Fruit fly (Drosophila melanogaster): ENCODE data around the gene mRpL11.

Gene mRpL11

DNA sequence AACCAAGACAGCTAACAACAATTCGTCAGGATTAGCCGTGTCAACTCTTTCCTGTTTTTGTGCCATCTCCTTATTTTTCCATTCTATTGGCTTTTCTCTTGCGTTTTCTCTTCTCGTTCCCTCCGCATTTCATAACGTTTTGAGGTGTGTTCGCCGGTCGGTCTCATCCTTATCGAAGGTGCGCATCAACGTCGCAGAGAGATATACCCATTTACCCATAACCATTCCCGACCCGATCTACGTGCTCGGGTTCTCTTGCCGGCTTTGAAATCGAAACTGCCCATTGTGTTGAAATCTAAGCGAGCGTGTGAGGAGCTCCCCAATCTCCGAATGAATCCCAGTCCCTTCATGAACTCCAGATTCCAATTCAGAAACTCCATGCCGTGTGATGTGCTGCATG, 28.7 kb upstream of the mRpL11 start:
- no peak for TF ChIP-seq N (GFP tag; optimal IDR thresholded peaks at IDR 0.05)
- no peak for TF ChIP-seq h (GFP tag; optimal IDR thresholded peaks at IDR 0.05)
- no peak for TF ChIP-seq tai (GFP tag; optimal IDR thresholded peaks at IDR 0.05)
- TF ChIP-seq GATAd (GFP tag; optimal IDR thresholded peaks at IDR 0.05): no peak
- no peak for TF ChIP-seq jim (GFP tag; optimal IDR thresholded peaks at IDR 0.05)
- TF ChIP-seq Hnf4 (GFP tag; optimal IDR thresholded peaks at IDR 0.05): no peak

- TF ChIP-seq GATAd (GFP tag; optimal IDR thresholded peaks at IDR 0.05): no peak
- no peak for TF ChIP-seq CrebA (GFP tag; optimal IDR thresholded peaks at IDR 0.05; ENCODE audit: borderline replicate concordance)
- no peak for TF ChIP-seq woc (GFP tag; optimal IDR thresholded peaks at IDR 0.05)
- peak; percentile 11 for TF ChIP-seq fru (GFP tag; optimal IDR thresholded peaks at IDR 0.05)
- no peak for TF ChIP-seq br (GFP tag; optimal IDR thresholded peaks at IDR 0.05)
- TF ChIP-seq Abd-B (GFP tag; optimal IDR thresholded peaks at IDR 0.05): no peak
- TF ChIP-seq Hr78 (GFP tag; optimal IDR thresholded peaks at IDR 0.05): no peak
- no peak for TF ChIP-seq Hr83 (GFP tag; optimal IDR thresholded peaks at IDR 0.05; ENCODE audit: poor library complexity, severe bottlenecking)
- no peak for TF ChIP-seq N (GFP tag; optimal IDR thresholded peaks at IDR 0.05)
- no peak for TF ChIP-seq Sp1 (GFP tag; optimal IDR thresholded peaks at IDR 0.05)
- peak; percentile 8 for TF ChIP-seq h (GFP tag; optimal IDR thresholded peaks at IDR 0.05)
- no peak for TF ChIP-seq jim (GFP tag; optimal IDR thresholded peaks at IDR 0.05)
- peak in 1 of 2 experiments; percentile 3 for TF ChIP-seq foxo (GFP tag; optimal IDR thresholded peaks at IDR 0.05)
- no peak for TF ChIP-seq dsf (GFP tag; optimal IDR thresholded peaks at IDR 0.05; ENCODE audit: borderline replicate concordance)
These were observed 26.9 kb upstream of the mRpL11 start for dm6 chr3R:14484533-14485267.

DNA sequence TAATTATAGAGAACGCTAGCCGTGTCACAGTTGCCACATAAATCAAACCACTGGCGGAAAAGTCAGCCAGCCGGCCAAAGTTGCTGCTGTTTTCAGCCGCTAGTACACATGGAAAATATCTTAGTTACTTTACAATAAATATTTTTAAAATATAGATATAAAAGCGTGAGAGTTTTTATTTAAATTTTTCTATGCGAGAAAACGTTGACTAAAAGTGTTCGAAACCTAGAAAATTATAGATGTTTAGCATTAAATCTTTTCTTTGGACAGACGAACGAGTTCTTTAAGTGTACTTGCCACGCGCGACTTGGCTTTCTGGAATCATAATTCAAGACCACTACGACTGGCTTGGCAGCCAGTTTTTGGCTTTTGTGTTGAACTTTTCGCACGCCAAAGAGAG, 25.2 kb upstream of the mRpL11 start:
- no peak for TF ChIP-seq dmrt93B (GFP tag; optimal IDR thresholded peaks at IDR 0.05)
- TF ChIP-seq sage (GFP tag; optimal IDR thresholded peaks at IDR 0.05): no peak
- no peak for TF ChIP-seq Vsx2 (GFP tag; optimal IDR thresholded peaks at IDR 0.05; ENCODE audit: partially characterized antibody)
- no peak for TF ChIP-seq HLH106 (tag; optimal IDR thresholded peaks at IDR 0.05)
- no peak for TF ChIP-seq dl (GFP tag; optimal IDR thresholded peaks at IDR 0.05; ENCODE audit: insufficient read depth in 1 of 2, partially characterized antibody in 2 of 2)
- TF ChIP-seq Dif (GFP tag; optimal IDR thresholded peaks at IDR 0.05; ENCODE audit: partially characterized antibody): no peak
- no peak for TF ChIP-seq Myc (optimal IDR thresholded peaks at IDR 0.05)
- no peak for TF ChIP-seq br (GFP tag; optimal IDR thresholded peaks at IDR 0.05)
- TF ChIP-seq Mio (GFP tag; optimal IDR thresholded peaks at IDR 0.05): no peak
- TF ChIP-seq ey (GFP tag; optimal IDR thresholded peaks at IDR 0.05): no peak
- no peak for TF ChIP-seq Abd-B (GFP tag; optimal IDR thresholded peaks at IDR 0.05)
- TF ChIP-seq N (GFP tag; optimal IDR thresholded peaks at IDR 0.05): no peak
- no peak for TF ChIP-seq Jra (GFP tag; optimal IDR thresholded peaks at IDR 0.05)
- no peak for TF ChIP-seq Rel (GFP tag; optimal IDR thresholded peaks at IDR 0.05)
- no peak for TF ChIP-seq Rel (tag; optimal IDR thresholded peaks at IDR 0.05)
- no peak for TF ChIP-seq foxo (GFP tag; optimal IDR thresholded peaks at IDR 0.05)
- no peak for TF ChIP-seq OdsH (GFP tag; optimal IDR thresholded peaks at IDR 0.05)
- no peak for TF ChIP-seq Hr78 (GFP tag; optimal IDR thresholded peaks at IDR 0.05)

- TF ChIP-seq CG32264 (GFP tag; optimal IDR thresholded peaks at IDR 0.05): no peak
- TF ChIP-seq Abd-B (GFP tag; optimal IDR thresholded peaks at IDR 0.05): no peak
- TF ChIP-seq CrebA (GFP tag; optimal IDR thresholded peaks at IDR 0.05; ENCODE audit: borderline replicate concordance): no peak
- TF ChIP-seq jim (GFP tag; optimal IDR thresholded peaks at IDR 0.05): no peak
- no peak for TF ChIP-seq h (GFP tag; optimal IDR thresholded peaks at IDR 0.05)
- TF ChIP-seq HLH106 (tag; optimal IDR thresholded peaks at IDR 0.05): no peak
- TF ChIP-seq dl (GFP tag; optimal IDR thresholded peaks at IDR 0.05; ENCODE audit: insufficient read depth in 1 of 2, partially characterized antibody in 2 of 2): no peak
- no peak for TF ChIP-seq Hnf4 (GFP tag; optimal IDR thresholded peaks at IDR 0.05)
- no peak for TF ChIP-seq dmrt93B (GFP tag; optimal IDR thresholded peaks at IDR 0.05)
- TF ChIP-seq Dfd (GFP tag; optimal IDR thresholded peaks at IDR 0.05): no peak
- TF ChIP-seq rgr (GFP tag; optimal IDR thresholded peaks at IDR 0.05): no peak
- no peak for TF ChIP-seq Mio (GFP tag; optimal IDR thresholded peaks at IDR 0.05)
- no peak for TF ChIP-seq sv (GFP tag; optimal IDR thresholded peaks at IDR 0.05)
- TF ChIP-seq CG9705 (GFP tag; optimal IDR thresholded peaks at IDR 0.05): no peak
- no peak for TF ChIP-seq tai (GFP tag; optimal IDR thresholded peaks at IDR 0.05)
These were observed 19.2 kb upstream of the mRpL11 start for dm6 chr3R:14492287-14492889.
